Fruit fly (Drosophila melanogaster): ENCODE results near the gene cyst.

cyst gene

DNA sequence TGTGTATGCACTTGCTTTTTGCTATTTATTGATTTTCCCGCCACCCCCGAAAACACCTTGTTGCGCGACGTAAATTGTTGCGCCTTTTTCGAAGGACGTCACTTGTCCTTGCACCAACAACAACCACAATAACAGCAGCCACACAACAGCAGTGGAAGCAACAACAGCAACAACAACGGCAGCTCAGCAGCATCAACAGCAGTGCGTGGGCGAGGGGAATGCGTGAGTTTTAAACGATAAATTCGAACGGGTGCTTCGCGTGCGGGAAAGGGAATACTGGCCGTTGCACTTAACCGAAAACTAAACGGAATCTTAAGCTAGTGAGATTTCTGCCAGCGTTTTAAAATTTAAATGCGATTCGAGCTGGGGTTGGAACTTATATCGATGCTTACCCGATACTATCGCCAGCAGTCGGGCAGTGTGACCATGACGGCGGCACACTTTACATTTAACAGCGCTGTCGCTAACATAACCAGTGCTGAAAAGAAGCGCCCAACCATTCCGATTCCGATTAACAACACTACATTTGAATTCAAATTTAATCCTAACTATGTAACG lies at the start of gene cyst:
cyst (minus strand) TSS at position 404 of the 558 bp plus-strand sequence.
- no peak for TF ChIP-seq N (GFP tag; optimal IDR thresholded peaks at IDR 0.05)
- TF ChIP-seq woc (GFP tag; optimal IDR thresholded peaks at IDR 0.05) = no peak
- TF ChIP-seq pan (optimal IDR thresholded peaks at IDR 0.05) = no peak
- TF ChIP-seq ey (GFP tag; optimal IDR thresholded peaks at IDR 0.05) = peak; percentile 42
- TF ChIP-seq Hr78 (GFP tag; optimal IDR thresholded peaks at IDR 0.05) = no peak
- no peak for TF ChIP-seq Vsx2 (GFP tag; optimal IDR thresholded peaks at IDR 0.05; ENCODE audit: partially characterized antibody)
- TF ChIP-seq CrebA (GFP tag; optimal IDR thresholded peaks at IDR 0.05; ENCODE audit: borderline replicate concordance) = no peak
- no peak for TF ChIP-seq HLH106 (tag; optimal IDR thresholded peaks at IDR 0.05)
- no peak for TF ChIP-seq dl (GFP tag; optimal IDR thresholded peaks at IDR 0.05; ENCODE audit: insufficient read depth in 1 of 2, partially characterized antibody in 2 of 2)
- TF ChIP-seq dmrt93B (GFP tag; optimal IDR thresholded peaks at IDR 0.05) = no peak
- peak; percentile 43 for TF ChIP-seq OdsH (GFP tag; optimal IDR thresholded peaks at IDR 0.05)
- peak; percentile 13 for TF ChIP-seq CG32264 (GFP tag; optimal IDR thresholded peaks at IDR 0.05)
- peak; percentile 57 for TF ChIP-seq rgr (GFP tag; optimal IDR thresholded peaks at IDR 0.05)
- TF ChIP-seq br (GFP tag; optimal IDR thresholded peaks at IDR 0.05) = peak; percentile 42
- TF ChIP-seq foxo (GFP tag; optimal IDR thresholded peaks at IDR 0.05) = peak in 1 of 2 experiments; percentile 66
- TF ChIP-seq sage (GFP tag; optimal IDR thresholded peaks at IDR 0.05) = no peak
- peak; percentile 52 for TF ChIP-seq fru (GFP tag; optimal IDR thresholded peaks at IDR 0.05)
- TF ChIP-seq usp (GFP tag; optimal IDR thresholded peaks at IDR 0.05) = no peak
- no peak for TF ChIP-seq Mio (GFP tag; optimal IDR thresholded peaks at IDR 0.05)
- peak; percentile 16 for TF ChIP-seq sv (GFP tag; optimal IDR thresholded peaks at IDR 0.05)
- TF ChIP-seq Abd-B (GFP tag; optimal IDR thresholded peaks at IDR 0.05) = no peak
- TF ChIP-seq jim (GFP tag; optimal IDR thresholded peaks at IDR 0.05) = no peak
- TF ChIP-seq Rel (GFP tag; optimal IDR thresholded peaks at IDR 0.05) = no peak
- TF ChIP-seq Rel (tag; optimal IDR thresholded peaks at IDR 0.05) = no peak
- TF ChIP-seq Dfd (GFP tag; optimal IDR thresholded peaks at IDR 0.05) = no peak
- TF ChIP-seq CG9705 (GFP tag; optimal IDR thresholded peaks at IDR 0.05) = peak; percentile 30
- TF ChIP-seq brk (GFP tag; optimal IDR thresholded peaks at IDR 0.05) = no peak
- TF ChIP-seq lola (GFP tag; optimal IDR thresholded peaks at IDR 0.05) = no peak
- TF ChIP-seq tai (GFP tag; optimal IDR thresholded peaks at IDR 0.05) = no peak
- TF ChIP-seq Myc (optimal IDR thresholded peaks at IDR 0.05) = peak; percentile 19
- no peak for TF ChIP-seq Hnf4 (GFP tag; optimal IDR thresholded peaks at IDR 0.05)
- peak; percentile 92 for TF ChIP-seq Hr83 (GFP tag; optimal IDR thresholded peaks at IDR 0.05; ENCODE audit: poor library complexity, severe bottlenecking)
- TF ChIP-seq h (GFP tag; optimal IDR thresholded peaks at IDR 0.05) = peak; percentile 73
- no peak for TF ChIP-seq GATAd (GFP tag; optimal IDR thresholded peaks at IDR 0.05)
- TF ChIP-seq Jra (GFP tag; optimal IDR thresholded peaks at IDR 0.05) = no peak
- no peak for TF ChIP-seq psq (GFP tag; optimal IDR thresholded peaks at IDR 0.05)
- TF ChIP-seq Sp1 (GFP tag; optimal IDR thresholded peaks at IDR 0.05) = no peak
- no peak for TF ChIP-seq dsf (GFP tag; optimal IDR thresholded peaks at IDR 0.05; ENCODE audit: borderline replicate concordance)
- no peak for TF ChIP-seq Dif (GFP tag; optimal IDR thresholded peaks at IDR 0.05; ENCODE audit: partially characterized antibody)

DNA sequence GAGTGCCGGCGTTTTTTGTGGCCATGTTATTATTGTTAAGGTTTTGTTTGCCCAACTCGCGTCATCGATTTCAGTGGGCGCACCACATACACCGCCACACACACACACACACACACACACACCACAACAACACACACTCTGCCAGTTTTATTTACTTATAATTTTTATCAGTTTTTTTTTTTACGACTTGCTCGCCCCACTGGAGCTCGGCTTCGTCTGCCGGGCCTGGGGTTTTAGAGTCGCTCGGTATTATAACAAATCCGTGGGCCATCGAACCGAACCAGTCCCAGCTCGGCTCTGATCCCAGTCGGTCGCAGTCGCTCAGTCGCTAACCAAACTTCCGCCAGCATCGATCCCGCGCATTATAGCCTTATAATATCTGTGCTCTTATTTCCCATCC lies 40.8 kb upstream of the cyst start:
- TF ChIP-seq fru (GFP tag; optimal IDR thresholded peaks at IDR 0.05) (peak; percentile 56), Dif (GFP tag; optimal IDR thresholded peaks at IDR 0.05; ENCODE audit: partially characterized antibody) (peak; percentile 8), psq (GFP tag; optimal IDR thresholded peaks at IDR 0.05) (peak; percentile 49), dmrt93B (GFP tag; optimal IDR thresholded peaks at IDR 0.05) (no peak), h (GFP tag; optimal IDR thresholded peaks at IDR 0.05) (peak; percentile 37), OdsH (GFP tag; optimal IDR thresholded peaks at IDR 0.05) (peak; percentile 1), Rel (GFP tag; optimal IDR thresholded peaks at IDR 0.05) (peak; percentile 17), Rel (tag; optimal IDR thresholded peaks at IDR 0.05) (peak; percentile 82), Jra (GFP tag; optimal IDR thresholded peaks at IDR 0.05) (peak; percentile 6), dl (GFP tag; optimal IDR thresholded peaks at IDR 0.05; ENCODE audit: insufficient read depth in 1 of 2, partially characterized antibody in 2 of 2) (no peak), Dfd (GFP tag; optimal IDR thresholded peaks at IDR 0.05) (no peak), CG9705 (GFP tag; optimal IDR thresholded peaks at IDR 0.05) (no peak), brk (GFP tag; optimal IDR thresholded peaks at IDR 0.05) (no peak), sv (GFP tag; optimal IDR thresholded peaks at IDR 0.05) (no peak), sage (GFP tag; optimal IDR thresholded peaks at IDR 0.05) (no peak), Vsx2 (GFP tag; optimal IDR thresholded peaks at IDR 0.05; ENCODE audit: partially characterized antibody) (peak; percentile 16), br (GFP tag; optimal IDR thresholded peaks at IDR 0.05) (peak; percentile 64), Hr83 (GFP tag; optimal IDR thresholded peaks at IDR 0.05; ENCODE audit: poor library complexity, severe bottlenecking) (peak; percentile 42)

All from whole organism, wandering third instar larva.